Worm (Caenorhabditis elegans): Measurements from ENCODE around the gene T12A7.2.

DNA sequence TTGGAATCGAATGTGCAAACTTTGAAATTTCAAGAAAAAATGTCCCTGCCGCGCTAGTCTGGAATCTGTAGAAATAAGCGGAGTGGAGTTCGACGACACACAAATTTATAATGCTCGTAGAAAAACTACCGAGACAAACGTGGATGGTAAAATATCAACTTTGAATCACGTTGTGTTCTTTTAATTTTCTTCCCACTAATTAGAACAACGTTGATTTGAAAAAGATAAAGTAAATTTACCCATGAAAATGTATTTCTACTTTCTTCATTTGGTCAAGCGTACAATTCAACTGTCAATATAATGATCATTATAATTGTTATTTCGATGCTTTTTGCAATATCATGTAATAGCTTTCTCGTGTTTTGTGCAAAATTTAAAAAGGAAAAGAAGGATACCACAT lies 18.5 kb downstream of the T12A7.2 start, which contains the start of gene K01A6.5:
- TF ChIP-seq hmg-1.2 (GFP tag; IDR thresholded peaks at IDR 0.05) (no peak), atf-7 (tag; optimal IDR thresholded peaks at IDR 0.05) (no peak), ztf-22 (GFP tag; optimal IDR thresholded peaks at IDR 0.05) (no peak)

Data from whole organism, young adult.